Worm (Caenorhabditis elegans) whole organism, L3 larva: ENCODE results near the gene C09F9.2.
A peak's percentile ranks its signal among the peaks of the same experiment; 100 is the strongest.

Experiments used
- R02D3.7 ChIP-seq: fragments of 150-350 bp; optimal IDR thresholded peaks from 2 replicates; lab custom pipeline; 2014; ENCODE audit warnings: missing biosample characterization, missing genetic modification characterization
- ZK546.5 ChIP-seq: sonication (generic microtip); optimal IDR thresholded peaks from 2 replicates; lab custom pipeline; 2017; ENCODE audit warnings: missing biosample characterization, missing genetic modification characterization
- aly-2 ChIP-seq: fragments of 150-350 bp; optimal IDR thresholded peaks from 2 replicates; lab custom pipeline; 2014; ENCODE audit warnings: missing biosample characterization, missing genetic modification characterization
- ceh-82 ChIP-seq: fragments of 150-350 bp; optimal IDR thresholded peaks from 2 replicates; lab custom pipeline; 2014; ENCODE audit warnings: missing biosample characterization, missing genetic modification characterization
- ceh-9 ChIP-seq: sonication (generic microtip); optimal IDR thresholded peaks from 2 replicates; lab custom pipeline; 2018; ENCODE audit warnings: missing biosample characterization, missing genetic modification characterization
- daf-12 ChIP-seq: fragments of 150-350 bp; optimal IDR thresholded peaks from 2 replicates; lab custom pipeline; 2014; ENCODE audit warnings: missing biosample characterization, missing genetic modification reagents, missing genetic modification characterization
- egl-5 ChIP-seq: fragments of 150-350 bp; optimal IDR thresholded peaks from 2 replicates; lab custom pipeline; 2017; ENCODE audit warnings: missing biosample characterization, missing genetic modification reagents, missing genetic modification characterization, inconsistent platforms
- elt-1 ChIP-seq: fragments of 150-350 bp; optimal IDR thresholded peaks from 2 replicates; lab custom pipeline; 2014; ENCODE audit warnings: missing biosample characterization, missing genetic modification characterization
- elt-2 ChIP-seq: sonication (generic microtip); optimal IDR thresholded peaks from 2 replicates; lab custom pipeline; 2016; ENCODE audit warnings: missing genetic modification reagents, mild to moderate bottlenecking, missing genetic modification characterization, missing compliant biosample characterization
- elt-3 ChIP-seq, 3 experiments: fragments of 150-350 bp in 1 of 3; sonication (generic microtip) in 2 of 3; optimal IDR thresholded peaks; 2 replicates in 2 of 3; 4 replicates in 1 of 3; lab custom pipeline; 2014 to 2017; ENCODE audit warnings: missing biosample characterization in 3 of 3, missing genetic modification characterization in 3 of 3
- eor-1 ChIP-seq, 2 experiments: fragments of 150-350 bp; optimal IDR thresholded peaks; 2 replicates each; lab custom pipeline; 2014 to 2018; ENCODE audit warnings: missing biosample characterization in 2 of 2, missing genetic modification characterization in 2 of 2
- fkh-10 ChIP-seq: sonication (generic microtip); optimal IDR thresholded peaks from 2 replicates; lab custom pipeline; 2017; ENCODE audit warnings: missing biosample characterization, missing genetic modification reagents, missing genetic modification characterization
- hmg-11 ChIP-seq: sonication (generic microtip); optimal IDR thresholded peaks from 2 replicates; lab custom pipeline; 2016; ENCODE audit warnings: missing genetic modification characterization, missing compliant biosample characterization
- jun-1 ChIP-seq: fragments of 150-350 bp; optimal IDR thresholded peaks from 2 replicates; lab custom pipeline; 2014; ENCODE audit warnings: missing biosample characterization, missing genetic modification reagents, missing genetic modification characterization
- lin-39 ChIP-seq: fragments of 150-350 bp; optimal IDR thresholded peaks from 2 replicates; lab custom pipeline; 2018; ENCODE audit warnings: missing biosample characterization, missing genetic modification reagents, missing genetic modification characterization
- lsy-12 ChIP-seq: sonication (generic microtip); optimal IDR thresholded peaks from 2 replicates; lab custom pipeline; 2016; ENCODE audit warnings: mild to moderate bottlenecking, missing genetic modification characterization, missing compliant biosample characterization
- mdl-1 ChIP-seq: fragments of 150-350 bp; optimal IDR thresholded peaks from 2 replicates; lab custom pipeline; 2014; ENCODE audit warnings: missing biosample characterization, missing genetic modification characterization
- nhr-23 ChIP-seq: fragments of 150-350 bp; optimal IDR thresholded peaks from 2 replicates; lab custom pipeline; 2014; ENCODE audit warnings: missing biosample characterization, missing genetic modification reagents, missing genetic modification characterization
- nhr-237 ChIP-seq: fragments of 150-350 bp; optimal IDR thresholded peaks from 2 replicates; lab custom pipeline; 2014; ENCODE audit warnings: missing biosample characterization, missing genetic modification characterization
- nhr-25 ChIP-seq: sonication (generic microtip); optimal IDR thresholded peaks from 2 replicates; lab custom pipeline; 2017; ENCODE audit warnings: missing biosample characterization, missing genetic modification characterization
- nhr-28 ChIP-seq: fragments of 150-350 bp; optimal IDR thresholded peaks from 2 replicates; lab custom pipeline; 2014; ENCODE audit warnings: missing biosample characterization, missing genetic modification characterization
- nhr-43 ChIP-seq: sonication (generic microtip); optimal IDR thresholded peaks from 2 replicates; lab custom pipeline; 2016; ENCODE audit warnings: mild to moderate bottlenecking, missing genetic modification characterization, missing compliant biosample characterization; ENCODE audit not compliant: poor library complexity, severe bottlenecking
- nhr-76 ChIP-seq: fragments of 150-350 bp; sonication (generic microtip); optimal IDR thresholded peaks from 5 replicates; lab custom pipeline; 2014; ENCODE audit warnings: missing biosample characterization, missing genetic modification characterization
- nhr-77 ChIP-seq: fragments of 150-350 bp; optimal IDR thresholded peaks from 2 replicates; lab custom pipeline; 2014; ENCODE audit warnings: missing biosample characterization, missing genetic modification characterization
- pha-4 ChIP-seq: fragments of 150-350 bp; optimal IDR thresholded peaks from 2 replicates; lab custom pipeline; 2014; ENCODE audit warnings: missing biosample characterization, missing genetic modification reagents, missing genetic modification characterization
- skn-1 ChIP-seq: fragments of 150-350 bp; optimal IDR thresholded peaks from 2 replicates; lab custom pipeline; 2014; ENCODE audit warnings: missing biosample characterization, missing genetic modification characterization
- unc-39 ChIP-seq: sonication (generic microtip); optimal IDR thresholded peaks from 4 replicates; lab custom pipeline; 2017; ENCODE audit warnings: missing biosample characterization, missing genetic modification characterization

C09F9.2 gene

DNA sequence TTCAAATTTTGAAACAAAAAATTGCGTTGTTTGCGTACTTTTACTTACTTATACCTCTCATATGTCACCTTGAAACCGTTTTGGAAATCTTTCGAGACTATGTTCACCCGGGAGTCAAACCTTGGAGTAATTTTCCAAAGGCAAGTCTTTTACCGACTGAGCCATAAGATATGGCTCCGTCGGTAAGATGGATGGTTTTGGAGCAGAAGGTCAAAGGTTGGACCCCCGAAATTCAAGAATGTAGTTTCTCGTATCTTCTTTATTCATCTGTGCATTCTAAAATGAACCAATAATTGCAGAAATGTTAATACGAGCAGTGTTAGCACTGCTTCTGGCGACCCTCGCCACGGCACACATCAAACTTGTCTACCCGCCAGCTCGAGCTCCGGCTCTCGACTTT is at the start of gene C09F9.2:
Gene C09F9.2, plus strand, starts transcription at position 301 of the 400 bp plus-strand sequence.
- TF ChIP-seq nhr-28 (tag; lab: Kevin White, UChicago) (no peak), ceh-82 (no peak), pha-4 (no peak), nhr-237 (tag; lab: Kevin White, UChicago) (no peak), lsy-12 (tag; lab: Kevin White, UChicago) (no peak), nhr-25 (tag; lab: Kevin White, UChicago) (no peak), elt-1 (tag; lab: Kevin White, UChicago) (no peak), skn-1 (tag; lab: Kevin White, UChicago) (no peak), daf-12 (tag; lab: Kevin White, UChicago) (no peak), nhr-77 (tag; lab: Kevin White, UChicago) (no peak), ceh-9 (tag; lab: Kevin White, UChicago) (no peak), jun-1 (tag; lab: Kevin White, UChicago) (no peak), hmg-11 (tag; lab: Kevin White, UChicago) (no peak), mdl-1 (tag; lab: Kevin White, UChicago) (no peak), unc-39 (tag; lab: Kevin White, UChicago) (no peak), elt-2 (no peak)

DNA sequence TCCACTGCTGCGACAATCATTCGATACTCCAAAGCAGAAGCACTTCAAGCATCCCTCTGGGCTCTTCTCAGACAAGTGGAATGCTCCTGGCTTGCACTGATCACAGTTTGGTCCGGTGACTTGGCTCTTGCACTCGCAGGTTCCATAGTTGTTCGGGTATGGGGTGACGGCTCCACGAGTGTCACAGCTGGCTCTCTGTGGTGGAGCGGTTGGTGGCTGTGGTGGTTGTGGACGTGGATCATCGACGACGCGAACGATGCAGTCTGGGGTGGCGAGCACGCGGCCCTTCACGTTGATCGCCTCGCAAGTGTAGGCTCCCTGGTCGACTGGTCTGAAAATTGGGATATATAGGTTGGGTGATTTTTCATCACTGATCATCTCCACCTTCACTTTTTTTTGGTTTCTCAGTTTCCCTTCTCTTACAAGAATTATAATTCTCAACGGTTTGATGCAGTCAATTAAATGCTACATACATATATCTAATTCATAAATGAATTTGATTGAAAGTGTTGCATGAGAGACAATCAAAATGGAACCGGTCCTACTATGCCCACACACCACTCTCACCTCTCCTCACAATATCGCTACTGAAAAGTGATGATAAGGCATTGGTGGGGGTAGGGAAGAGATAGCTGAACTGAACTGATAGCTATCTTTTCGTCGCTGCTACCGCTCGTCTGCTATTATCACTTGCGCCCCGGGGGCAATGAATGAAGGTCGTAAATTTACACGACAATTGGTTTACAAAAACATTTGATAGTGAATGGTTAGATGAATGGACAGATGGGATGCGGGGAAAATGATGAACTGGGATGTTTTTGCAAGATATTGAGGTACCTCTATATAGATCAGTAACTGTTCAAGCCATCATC is 40.4 kb upstream of the C09F9.2 start:
- TF ChIP-seq nhr-43 (tag; lab: Kevin White, UChicago) (peak; percentile 35), nhr-23 (tag; lab: Kevin White, UChicago) (peak; percentile 19), egl-5 (peak; percentile 53), elt-3 (tag; optimal IDR thresholded peaks at IDR 0.05; lab: Kevin White, UChicago) (peak in 1 of 3 experiments; percentile 66), daf-12 (tag; lab: Kevin White, UChicago) (no peak)

DNA sequence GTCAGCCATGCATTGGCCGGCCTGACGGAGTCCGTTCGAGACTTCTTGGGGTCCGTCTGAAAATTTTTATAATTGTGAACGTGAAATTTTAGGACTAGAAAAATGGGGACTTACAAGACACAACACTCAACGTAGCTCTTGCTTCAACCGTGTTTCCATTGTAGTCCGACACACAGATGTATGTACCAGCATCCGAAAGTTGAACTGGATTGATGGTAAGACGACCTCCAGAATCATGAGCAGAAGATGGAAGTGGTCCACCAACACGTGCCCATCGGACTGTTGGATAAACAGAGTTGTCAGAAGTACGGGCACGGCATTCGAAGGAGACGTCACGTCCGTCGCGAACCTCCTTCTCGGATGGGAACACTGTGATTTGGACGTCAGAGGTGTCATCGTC is 39.0 kb upstream of the C09F9.2 start:
- TF ChIP-seq aly-2 (tag; lab: Kevin White, UChicago) (no peak), fkh-10 (GFP tag; lab: Kevin White, UChicago) (no peak)

ce11 chrII:14668608-14669007 is 36.7 kb upstream of the C09F9.2 start:
- no peak for TF ChIP-seq eor-1 (tag; optimal IDR thresholded peaks at IDR 0.05; lab: Kevin White, UChicago)
- peak; percentile 71 for TF ChIP-seq pha-4
- TF ChIP-seq hmg-11 (tag; lab: Kevin White, UChicago) = no peak
- TF ChIP-seq nhr-237 (tag; lab: Kevin White, UChicago) = no peak
- no peak for TF ChIP-seq lsy-12 (tag; lab: Kevin White, UChicago)
- no peak for TF ChIP-seq ZK546.5 (tag; lab: Kevin White, UChicago)
- TF ChIP-seq nhr-43 (tag; lab: Kevin White, UChicago) = no peak
- no peak for TF ChIP-seq egl-5

DNA sequence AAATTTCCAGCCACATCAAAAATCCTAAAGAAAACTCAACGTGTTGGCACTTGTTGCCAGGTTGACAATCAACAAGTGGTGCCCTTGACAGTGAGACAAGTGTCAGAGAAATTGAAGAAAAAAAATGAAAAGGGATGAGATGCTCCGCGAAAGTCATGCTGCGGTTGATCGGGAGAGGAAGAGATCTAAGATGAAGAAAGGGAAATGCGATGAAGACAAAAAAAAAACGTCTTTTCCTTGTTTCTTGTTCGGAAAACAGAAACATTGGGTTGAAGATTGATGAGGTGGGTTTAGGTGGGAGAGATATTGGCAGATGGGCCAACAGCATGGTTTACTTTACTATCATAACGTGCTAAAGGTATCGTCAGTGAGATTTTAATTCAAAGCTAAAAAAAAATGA is 35.1 kb upstream of the C09F9.2 start:
- TF ChIP-seq lin-39 (peak; percentile 22), nhr-25 (tag; lab: Kevin White, UChicago) (no peak)
- TF ChIP-seq, all 47 proteins: peak for 1

DNA sequence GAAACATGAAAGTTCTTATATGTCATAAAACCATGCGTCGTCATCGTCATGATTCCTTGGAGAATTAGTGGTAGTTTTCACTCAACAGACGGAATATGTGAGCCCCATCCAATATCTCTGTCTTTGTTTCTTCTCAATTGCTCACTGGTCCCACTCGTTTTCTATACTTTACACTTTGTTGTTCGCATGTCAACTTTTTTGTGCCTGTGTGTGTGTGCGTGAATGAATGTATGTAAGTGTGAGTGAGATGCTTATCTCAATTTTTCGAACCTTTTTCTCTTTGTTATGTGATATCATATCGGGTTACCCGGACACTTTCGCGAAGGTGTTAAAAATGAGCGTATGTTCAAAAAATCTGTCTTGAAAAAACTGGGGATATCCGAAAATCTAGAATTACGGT is 33.2 kb upstream of the C09F9.2 start:
- TF ChIP-seq nhr-28 (tag; lab: Kevin White, UChicago) (no peak), nhr-237 (tag; lab: Kevin White, UChicago) (no peak), nhr-76 (tag; lab: Kevin White, UChicago) (no peak), egl-5 (peak; percentile 60), lin-39 (peak; percentile 2)

ce11 chrII:14673636-14674035 is 31.7 kb upstream of the C09F9.2 start:
- TF ChIP-seq R02D3.7 (tag; lab: Kevin White, UChicago) (no peak), daf-12 (tag; lab: Kevin White, UChicago) (no peak), nhr-25 (tag; lab: Kevin White, UChicago) (peak; percentile 40), nhr-23 (tag; lab: Kevin White, UChicago) (peak; percentile 17), lsy-12 (tag; lab: Kevin White, UChicago) (no peak)
